Worm (Caenorhabditis elegans) whole organism, mixed stage, embryonic: ENCODE results near the gene ttc-17.

Experiments
- M03D4.4 ChIP-seq: sonication (generic microtip); optimal IDR thresholded peaks from 2 replicates; lab custom pipeline; 2017; ENCODE audit warnings: mild to moderate bottlenecking, missing genetic modification characterization, missing compliant biosample characterization
- blmp-1 ChIP-seq: fragments of 150-350 bp; optimal IDR thresholded peaks from 2 replicates; lab custom pipeline; 2014; ENCODE audit warnings: missing biosample characterization, missing genetic modification characterization
- ceh-39 ChIP-seq: fragments of 150-350 bp; optimal IDR thresholded peaks from 2 replicates; lab custom pipeline; 2014; ENCODE audit warnings: missing biosample characterization, missing genetic modification characterization
- ceh-43 ChIP-seq: fragments of 200-800 bp; sonication (Bioruptor generic); optimal IDR thresholded peaks from 2 replicates; lab custom pipeline; 2018; ENCODE audit warnings: mild to moderate bottlenecking, missing genetic modification characterization, moderate library complexity, missing compliant biosample characterization
- ceh-83 ChIP-seq: fragments of 200-800 bp; sonication (Bioruptor generic); optimal IDR thresholded peaks from 2 replicates; lab custom pipeline; 2018; ENCODE audit warnings: mild to moderate bottlenecking, missing genetic modification characterization, missing compliant biosample characterization
- cnd-1 ChIP-seq: fragments of 200-800 bp; sonication (Bioruptor generic); optimal IDR thresholded peaks from 2 replicates; lab custom pipeline; 2018; ENCODE audit warnings: mild to moderate bottlenecking, missing genetic modification characterization, missing compliant biosample characterization
- drap-1 ChIP-seq: fragments of 200-800 bp; sonication (Bioruptor generic); optimal IDR thresholded peaks from 3 replicates; lab custom pipeline; 2018; ENCODE audit warnings: mild to moderate bottlenecking, missing genetic modification characterization, missing compliant biosample characterization
- elt-1 ChIP-seq: sonication (generic microtip); optimal IDR thresholded peaks from 2 replicates; lab custom pipeline; 2017; ENCODE audit warnings: missing genetic modification characterization, mild to moderate bottlenecking, missing compliant biosample characterization, antibody characterized with exemption, moderate library complexity, borderline replicate concordance; ENCODE audit not compliant: insufficient read depth
- elt-3 ChIP-seq: fragments of 150-350 bp; optimal IDR thresholded peaks from 2 replicates; lab custom pipeline; 2014; ENCODE audit warnings: missing biosample characterization, missing genetic modification characterization
- flh-1 ChIP-seq: fragments of 200-800 bp; sonication (Bioruptor generic); optimal IDR thresholded peaks from 2 replicates; lab custom pipeline; 2018; ENCODE audit warnings: mild to moderate bottlenecking, missing genetic modification characterization, moderate library complexity, missing compliant biosample characterization
- ham-2 ChIP-seq: fragments of 200-800 bp; sonication (Bioruptor generic); optimal IDR thresholded peaks from 2 replicates; lab custom pipeline; 2018; ENCODE audit warnings: mild to moderate bottlenecking, missing genetic modification characterization, missing compliant biosample characterization
- hlh-1 ChIP-seq: fragments of 150-350 bp; optimal IDR thresholded peaks from 2 replicates; lab custom pipeline; 2014; ENCODE audit warnings: missing biosample characterization, missing genetic modification reagents, missing genetic modification characterization
- lin-13 ChIP-seq: fragments of 150-350 bp; optimal IDR thresholded peaks from 2 replicates; lab custom pipeline; 2014; ENCODE audit warnings: missing biosample characterization, missing genetic modification characterization
- lin-32 ChIP-seq: fragments of 200-800 bp; sonication (Bioruptor generic); optimal IDR thresholded peaks from 2 replicates; lab custom pipeline; 2018; ENCODE audit warnings: mild to moderate bottlenecking, missing genetic modification characterization, missing compliant biosample characterization
- lsy-2 ChIP-seq: fragments of 150-350 bp; optimal IDR thresholded peaks from 2 replicates; lab custom pipeline; 2014; ENCODE audit warnings: missing biosample characterization, missing genetic modification characterization
- mab-5 ChIP-seq: fragments of 150-350 bp; optimal IDR thresholded peaks from 2 replicates; lab custom pipeline; 2014; ENCODE audit warnings: missing biosample characterization, missing genetic modification characterization
- mep-1 ChIP-seq: fragments of 150-350 bp; optimal IDR thresholded peaks from 2 replicates; lab custom pipeline; 2017; ENCODE audit warnings: missing biosample characterization, missing genetic modification reagents, missing genetic modification characterization, inconsistent platforms
- nhr-12 ChIP-seq: fragments of 150-350 bp; optimal IDR thresholded peaks from 2 replicates; lab custom pipeline; 2014; ENCODE audit warnings: missing biosample characterization, missing genetic modification characterization
- nhr-2 ChIP-seq: fragments of 150-350 bp; optimal IDR thresholded peaks from 2 replicates; lab custom pipeline; 2014; ENCODE audit warnings: missing biosample characterization, missing genetic modification characterization
- nhr-28 ChIP-seq: fragments of 150-350 bp; optimal IDR thresholded peaks from 2 replicates; lab custom pipeline; 2014; ENCODE audit warnings: missing biosample characterization, missing genetic modification characterization
- pha-4 ChIP-seq: fragments of 150-350 bp; optimal IDR thresholded peaks from 2 replicates; lab custom pipeline; 2018; ENCODE audit warnings: missing biosample characterization, missing genetic modification reagents, missing genetic modification characterization
- sptf-1 ChIP-seq: sonication (generic microtip); optimal IDR thresholded peaks from 2 replicates; lab custom pipeline; 2017; ENCODE audit warnings: mild to moderate bottlenecking, missing genetic modification characterization, moderate library complexity, missing compliant biosample characterization
- unc-120 ChIP-seq: sonication (generic microtip); optimal IDR thresholded peaks from 2 replicates; lab custom pipeline; 2017; ENCODE audit warnings: missing genetic modification characterization, missing compliant biosample characterization; ENCODE audit not compliant: poor library complexity, severe bottlenecking
- unc-62 ChIP-seq: fragments of 150-350 bp; optimal IDR thresholded peaks from 2 replicates; lab custom pipeline; 2014; ENCODE audit warnings: missing biosample characterization, missing genetic modification reagents, missing genetic modification characterization
- zip-8 ChIP-seq: fragments of 150-350 bp; optimal IDR thresholded peaks from 2 replicates; lab custom pipeline; 2014; ENCODE audit warnings: missing biosample characterization, missing genetic modification characterization
- ztf-11 ChIP-seq: fragments of 150-350 bp; optimal IDR thresholded peaks from 2 replicates; lab custom pipeline; 2014; ENCODE audit warnings: missing biosample characterization, missing genetic modification characterization

The ttc-17 gene

DNA sequence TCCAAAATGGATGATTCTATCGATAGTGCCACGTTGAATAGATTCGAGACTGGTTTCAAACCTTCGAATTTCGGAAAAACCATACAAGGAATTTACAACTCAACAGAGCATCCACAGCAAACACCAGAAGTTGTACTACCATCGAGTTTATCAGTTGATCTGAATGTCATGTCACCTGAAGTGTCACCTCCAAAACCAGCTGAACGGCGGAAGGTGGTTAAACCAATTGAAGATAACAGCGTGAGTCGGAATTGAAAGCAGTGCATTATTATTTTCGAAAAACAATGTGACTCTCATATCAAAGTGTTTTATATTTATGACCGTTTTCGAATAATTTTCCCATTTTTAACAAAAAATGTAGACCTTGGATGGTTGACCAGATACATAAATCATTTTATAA lies 7.8 kb upstream of the ttc-17 start:
- TF ChIP-seq unc-62 (GFP tag; lab: Kevin White, UChicago): no peak
- no peak for TF ChIP-seq mab-5 (tag; lab: Kevin White, UChicago)
- no peak for TF ChIP-seq blmp-1 (tag; lab: Kevin White, UChicago)

DNA sequence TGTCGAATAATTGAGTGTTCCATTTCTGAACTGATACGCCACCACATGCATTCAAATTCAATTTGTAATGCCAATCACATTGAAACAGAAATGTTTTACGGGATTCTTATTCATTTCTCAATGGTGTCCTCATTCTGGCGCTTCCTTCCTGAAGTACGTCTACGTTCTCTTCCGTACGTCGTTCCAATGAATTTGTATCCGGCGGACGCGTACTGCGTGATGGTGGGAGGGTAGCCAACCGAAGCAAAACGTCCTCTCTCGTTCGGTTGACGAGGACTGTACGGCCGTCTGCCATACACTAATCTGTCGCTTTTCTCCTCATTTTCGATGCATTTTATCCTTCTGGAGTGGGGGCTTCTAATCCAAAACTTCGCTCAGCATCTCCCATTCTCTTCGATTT lies 7.0 kb upstream of the ttc-17 start:
- TF ChIP-seq blmp-1 (tag; lab: Kevin White, UChicago) (no peak), ham-2 (no peak), elt-3 (no peak), pha-4 (tag; lab: Kevin White, UChicago) (no peak), nhr-12 (tag; lab: Kevin White, UChicago) (no peak), drap-1 (GFP tag; lab: Kevin White, UChicago) (no peak), ceh-83 (GFP tag; lab: Kevin White, UChicago) (no peak)

- TF ChIP-seq sptf-1 (tag; lab: Kevin White, UChicago) (no peak), M03D4.4 (tag; lab: Kevin White, UChicago) (no peak), elt-1 (peak; percentile 18), nhr-28 (tag; lab: Kevin White, UChicago) (no peak), flh-1 (GFP tag; lab: Kevin White, UChicago) (no peak), drap-1 (GFP tag; lab: Kevin White, UChicago) (no peak), pha-4 (tag; lab: Kevin White, UChicago) (peak; percentile 50), ceh-43 (GFP tag; lab: Kevin White, UChicago) (no peak), elt-3 (no peak)
Measured at ce11 chrV:8964055-8964758, 7.4 kb downstream of the ttc-17 start, which contains the start of gene nhr-44. TSS of gene nhr-44 (minus strand) at chrV:8964105.

ce11 chrV:8966086-8966485 lies 9.2 kb downstream of the ttc-17 start, which contains the start of gene nhr-219:
TSS of gene nhr-219 (minus strand) at chrV:8966186.
- TF ChIP-seq hlh-1 (tag; lab: Kevin White, UChicago) (no peak), elt-1 (no peak), drap-1 (GFP tag; lab: Kevin White, UChicago) (no peak), lin-32 (GFP tag; lab: Kevin White, UChicago) (no peak), pha-4 (tag; lab: Kevin White, UChicago) (no peak), blmp-1 (tag; lab: Kevin White, UChicago) (no peak), lin-13 (no peak)

DNA sequence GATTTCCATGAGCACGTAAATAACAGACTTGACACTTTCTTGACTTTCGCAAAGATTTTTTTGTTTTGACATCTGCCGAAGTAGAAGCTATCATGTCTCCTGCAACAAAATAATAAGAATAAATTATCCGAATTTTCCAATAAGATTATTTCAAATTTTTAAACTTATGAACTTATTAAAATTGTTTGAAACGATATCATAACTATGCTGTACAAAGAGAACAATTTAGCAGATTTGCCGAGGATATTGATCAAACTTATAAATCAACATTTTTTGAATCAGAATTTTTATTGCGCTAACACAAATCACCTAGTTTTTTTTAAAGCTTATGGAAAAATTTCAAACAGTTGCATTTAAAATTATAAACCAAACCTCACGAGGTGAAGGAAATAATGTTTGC lies 15.4 kb downstream of the ttc-17 start, which contains the start of gene nhr-195:
nhr-195 (minus strand) TSS at position 101 of the 400 bp plus-strand sequence.
- TF ChIP-seq drap-1 (GFP tag; lab: Kevin White, UChicago) (no peak), hlh-1 (tag; lab: Kevin White, UChicago) (no peak)

- TF ChIP-seq hlh-1 (tag; lab: Kevin White, UChicago): no peak
Measured at ce11 chrV:8974889-8975422, 18.1 kb downstream of the ttc-17 start, which contains the start of gene nhr-143. TSS of gene nhr-143 (minus strand) at chrV:8974939.

DNA sequence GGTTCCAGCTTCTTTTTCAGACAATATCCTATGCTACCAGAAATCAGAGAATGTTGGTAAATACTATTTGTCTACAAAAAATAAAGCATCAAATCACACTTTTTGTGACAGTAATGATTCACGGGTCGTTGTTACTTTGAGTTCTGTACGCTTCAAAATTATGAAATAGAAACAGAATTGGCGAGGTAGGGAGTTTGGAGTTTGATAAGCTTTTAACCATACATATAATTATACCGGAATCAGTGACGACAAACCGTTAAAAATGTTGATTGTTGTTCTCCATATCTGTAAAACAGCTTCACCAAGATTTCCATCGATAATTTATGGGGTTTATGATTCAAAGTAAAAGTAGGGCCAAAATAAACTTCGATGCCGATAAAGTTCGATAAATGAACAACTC lies 21.1 kb downstream of the ttc-17 start:
- TF ChIP-seq M03D4.4 (tag; lab: Kevin White, UChicago) (no peak), nhr-2 (tag; lab: Kevin White, UChicago) (no peak), zip-8 (tag; lab: Kevin White, UChicago) (no peak), flh-1 (GFP tag; lab: Kevin White, UChicago) (no peak), lsy-2 (tag; lab: Kevin White, UChicago) (no peak), lin-32 (GFP tag; lab: Kevin White, UChicago) (no peak), ceh-43 (GFP tag; lab: Kevin White, UChicago) (no peak), mep-1 (tag; lab: Kevin White, UChicago) (no peak), ztf-11 (tag; lab: Kevin White, UChicago) (no peak), lin-13 (no peak), cnd-1 (tag; lab: Kevin White, UChicago) (no peak), unc-120 (no peak), elt-1 (no peak), ceh-39 (tag; lab: Kevin White, UChicago) (no peak), ceh-83 (GFP tag; lab: Kevin White, UChicago) (no peak)
